Fruit fly (Drosophila melanogaster) whole organism, prepupa: ENCODE measurements around the gene CG5787.

Experiments used
- Blimp-1 ChIP-seq: fragments of 200-800 bp; sonication (Bioruptor generic); optimal IDR thresholded peaks from 3 replicates; lab custom pipeline; 2017; ENCODE audit warnings: missing biosample characterization, missing genetic modification characterization, mild to moderate bottlenecking, moderate library complexity, missing genetic modification reagents
- CG10631 ChIP-seq: fragments of 200-800 bp; sonication (Bioruptor generic); optimal IDR thresholded peaks from 2 replicates; lab custom pipeline; 2016; ENCODE audit warnings: missing biosample characterization, missing genetic modification characterization
- CG10669 ChIP-seq: fragments of 200-800 bp; sonication (Bioruptor generic); optimal IDR thresholded peaks from 3 replicates; lab custom pipeline; 2018; ENCODE audit warnings: missing biosample characterization, mild to moderate bottlenecking, missing genetic modification characterization, moderate library complexity
- CG11762 ChIP-seq: fragments of 200-800 bp; sonication (Bioruptor generic); optimal IDR thresholded peaks from 3 replicates; lab custom pipeline; 2016; ENCODE audit warnings: missing biosample characterization, missing genetic modification characterization; ENCODE audit not compliant: insufficient read depth
- CG15336 ChIP-seq: fragments of 200-800 bp; sonication (Bioruptor generic); IDR thresholded peaks from 2 replicates; pipeline ENCODE4 v1.3.6; 2022; ENCODE audit warnings: missing biosample characterization, missing genetic modification characterization
- CG1621 ChIP-seq: fragments of 200-800 bp; sonication (Bioruptor generic); optimal IDR thresholded peaks from 3 replicates; lab custom pipeline; 2018; ENCODE audit warnings: missing biosample characterization, mild to moderate bottlenecking, missing genetic modification characterization
- CG16779 ChIP-seq: fragments of 200-800 bp; sonication (Bioruptor generic); optimal IDR thresholded peaks from 3 replicates; lab custom pipeline; 2017; ENCODE audit warnings: missing biosample characterization, mild to moderate bottlenecking, missing genetic modification characterization
- CG3032 ChIP-seq: fragments of 200-800 bp; optimal IDR thresholded peaks from 2 replicates; lab custom pipeline; 2019; ENCODE audit warnings: missing biosample characterization, mild to moderate bottlenecking, missing genetic modification characterization, moderate library complexity
- CG32006 ChIP-seq: fragments of 200-800 bp; sonication (Bioruptor generic); optimal IDR thresholded peaks from 3 replicates; lab custom pipeline; 2017; ENCODE audit warnings: missing biosample characterization, mild to moderate bottlenecking, missing genetic modification characterization
- CG6163 ChIP-seq: fragments of 200-800 bp; sonication (Bioruptor generic); IDR thresholded peaks from 3 replicates; pipeline ENCODE4 v1.3.6; 2022; ENCODE audit warnings: missing biosample characterization, missing genetic modification characterization
- CG6276 ChIP-seq: fragments of 200-800 bp; sonication (Bioruptor generic); optimal IDR thresholded peaks from 2 replicates; lab custom pipeline; 2017; ENCODE audit warnings: missing biosample characterization, mild to moderate bottlenecking, missing genetic modification characterization
- CG6808 ChIP-seq: fragments of 200-800 bp; sonication (Bioruptor generic); optimal IDR thresholded peaks from 3 replicates; lab custom pipeline; 2017; ENCODE audit warnings: missing biosample characterization, missing genetic modification characterization, mild to moderate bottlenecking, moderate library complexity, missing genetic modification reagents
- CG7368 ChIP-seq: fragments of 200-800 bp; sonication (Bioruptor generic); optimal IDR thresholded peaks from 3 replicates; lab custom pipeline; 2016; ENCODE audit warnings: missing biosample characterization, missing genetic modification characterization
- CG8119 ChIP-seq: fragments of 200-800 bp; sonication (Bioruptor generic); IDR thresholded peaks from 3 replicates; pipeline ENCODE4 v1.3.6; 2022; ENCODE audit warnings: missing biosample characterization, missing genetic modification characterization
- CG9139 ChIP-seq: fragments of 200-800 bp; sonication (Bioruptor generic); optimal IDR thresholded peaks from 3 replicates; lab custom pipeline; 2017; ENCODE audit warnings: missing biosample characterization, mild to moderate bottlenecking, missing genetic modification characterization
- Eip75B ChIP-seq: fragments of 200-800 bp; sonication (Bioruptor generic); optimal IDR thresholded peaks from 3 replicates; lab custom pipeline; 2016; ENCODE audit warnings: missing biosample characterization, missing genetic modification characterization
- Eip78C ChIP-seq: fragments of 200-800 bp; sonication (Bioruptor generic); peaks from one replicate; lab custom pipeline; 2016; ENCODE audit warnings: missing biosample characterization, missing genetic modification characterization
- Eip93F ChIP-seq: fragments of 200-800 bp; sonication (Bioruptor generic); optimal IDR thresholded peaks from 2 replicates; lab custom pipeline; 2016; ENCODE audit warnings: missing biosample characterization, mild to moderate bottlenecking, missing genetic modification characterization
- Ets21C ChIP-seq: fragments of 200-800 bp; sonication (Bioruptor generic); optimal IDR thresholded peaks from 3 replicates; lab custom pipeline; 2016; ENCODE audit warnings: missing biosample characterization, missing genetic modification characterization
- Ets96B ChIP-seq: fragments of 200-800 bp; optimal IDR thresholded peaks from 2 replicates; lab custom pipeline; 2019; ENCODE audit warnings: missing biosample characterization, mild to moderate bottlenecking, missing genetic modification characterization, moderate library complexity
- Hr39 ChIP-seq: fragments of 200-800 bp; sonication (Bioruptor generic); optimal IDR thresholded peaks from 2 replicates; lab custom pipeline; 2016; ENCODE audit warnings: missing biosample characterization, missing genetic modification characterization
- Hr4 ChIP-seq: fragments of 200-800 bp; sonication (Bioruptor generic); optimal IDR thresholded peaks from 3 replicates; lab custom pipeline; 2016; ENCODE audit warnings: missing biosample characterization, missing genetic modification characterization
- Met ChIP-seq: fragments of 200-800 bp; sonication (Bioruptor generic); optimal IDR thresholded peaks from 3 replicates; lab custom pipeline; 2016; ENCODE audit warnings: missing biosample characterization, missing genetic modification characterization
- Sox14 ChIP-seq: fragments of 200-800 bp; sonication (Bioruptor generic); optimal IDR thresholded peaks from 3 replicates; lab custom pipeline; 2016; ENCODE audit warnings: missing biosample characterization, missing genetic modification characterization
- Sox15 ChIP-seq: fragments of 200-800 bp; sonication (Bioruptor generic); optimal IDR thresholded peaks from 3 replicates; lab custom pipeline; 2016; ENCODE audit warnings: missing biosample characterization, missing genetic modification characterization
- achi ChIP-seq: fragments of 200-800 bp; sonication (Bioruptor generic); optimal IDR thresholded peaks from 3 replicates; lab custom pipeline; 2016; ENCODE audit warnings: missing biosample characterization, missing genetic modification characterization
- acj6 ChIP-seq: fragments of 200-800 bp; sonication (Bioruptor generic); optimal IDR thresholded peaks from 3 replicates; lab custom pipeline; 2016; ENCODE audit warnings: missing biosample characterization, missing genetic modification characterization
- cyc ChIP-seq: fragments of 200-800 bp; sonication (Bioruptor generic); optimal IDR thresholded peaks from 3 replicates; lab custom pipeline; 2016; ENCODE audit warnings: missing biosample characterization, missing genetic modification characterization
- dac ChIP-seq: fragments of 200-800 bp; sonication (Bioruptor generic); optimal IDR thresholded peaks from 2 replicates; lab custom pipeline; 2017; ENCODE audit warnings: missing biosample characterization, mild to moderate bottlenecking, missing genetic modification characterization
- eg ChIP-seq: fragments of 200-800 bp; sonication (Bioruptor generic); IDR thresholded peaks from 3 replicates; pipeline ENCODE4 v1.3.6; 2022; ENCODE audit warnings: missing biosample characterization, missing genetic modification characterization
- esn ChIP-seq: fragments of 200-800 bp; sonication (Bioruptor generic); optimal IDR thresholded peaks from 2 replicates; lab custom pipeline; 2016; ENCODE audit warnings: missing biosample characterization, mild to moderate bottlenecking, missing genetic modification characterization, moderate library complexity
- fd59A ChIP-seq: fragments of 200-800 bp; sonication (Bioruptor generic); optimal IDR thresholded peaks from 2 replicates; lab custom pipeline; 2017; ENCODE audit warnings: missing biosample characterization, mild to moderate bottlenecking, missing genetic modification characterization, missing genetic modification reagents
- fkh ChIP-seq: fragments of 200-800 bp; sonication (Bioruptor generic); optimal IDR thresholded peaks from 3 replicates; lab custom pipeline; 2017; ENCODE audit warnings: missing biosample characterization, mild to moderate bottlenecking, missing genetic modification characterization, moderate library complexity
- lz ChIP-seq: fragments of 200-800 bp; sonication (Bioruptor generic); optimal IDR thresholded peaks from 3 replicates; lab custom pipeline; 2016; ENCODE audit warnings: missing biosample characterization, missing genetic modification characterization
- net ChIP-seq: fragments of 200-800 bp; sonication (Bioruptor generic); optimal IDR thresholded peaks from 3 replicates; lab custom pipeline; 2016; ENCODE audit warnings: missing biosample characterization, missing genetic modification characterization
- pdm3 ChIP-seq: fragments of 200-800 bp; sonication (Bioruptor generic); optimal IDR thresholded peaks from 3 replicates; lab custom pipeline; 2016; ENCODE audit warnings: missing biosample characterization, missing genetic modification characterization
- ss ChIP-seq, 2 experiments: fragments of 200-800 bp; sonication (Bioruptor generic); optimal IDR thresholded peaks; 2 replicates in 1 of 2; 3 replicates in 1 of 2; lab custom pipeline; 2017 to 2018; ENCODE audit warnings: mild to moderate bottlenecking in 2 of 2, missing biosample characterization in 2 of 2, missing genetic modification characterization in 2 of 2, moderate library complexity in 1 of 2
- svp ChIP-seq: fragments of 200-800 bp; sonication (Bioruptor generic); peaks from one replicate; lab custom pipeline; 2016; ENCODE audit warnings: missing biosample characterization, missing genetic modification characterization
- topi ChIP-seq: fragments of 200-800 bp; sonication (Bioruptor generic); optimal IDR thresholded peaks from 3 replicates; lab custom pipeline; 2016; ENCODE audit warnings: missing biosample characterization, missing genetic modification characterization
- vri ChIP-seq: fragments of 200-800 bp; sonication (Bioruptor generic); optimal IDR thresholded peaks from 3 replicates; lab custom pipeline; 2016; ENCODE audit warnings: missing biosample characterization, mild to moderate bottlenecking, missing genetic modification characterization

CG5787 gene

DNA sequence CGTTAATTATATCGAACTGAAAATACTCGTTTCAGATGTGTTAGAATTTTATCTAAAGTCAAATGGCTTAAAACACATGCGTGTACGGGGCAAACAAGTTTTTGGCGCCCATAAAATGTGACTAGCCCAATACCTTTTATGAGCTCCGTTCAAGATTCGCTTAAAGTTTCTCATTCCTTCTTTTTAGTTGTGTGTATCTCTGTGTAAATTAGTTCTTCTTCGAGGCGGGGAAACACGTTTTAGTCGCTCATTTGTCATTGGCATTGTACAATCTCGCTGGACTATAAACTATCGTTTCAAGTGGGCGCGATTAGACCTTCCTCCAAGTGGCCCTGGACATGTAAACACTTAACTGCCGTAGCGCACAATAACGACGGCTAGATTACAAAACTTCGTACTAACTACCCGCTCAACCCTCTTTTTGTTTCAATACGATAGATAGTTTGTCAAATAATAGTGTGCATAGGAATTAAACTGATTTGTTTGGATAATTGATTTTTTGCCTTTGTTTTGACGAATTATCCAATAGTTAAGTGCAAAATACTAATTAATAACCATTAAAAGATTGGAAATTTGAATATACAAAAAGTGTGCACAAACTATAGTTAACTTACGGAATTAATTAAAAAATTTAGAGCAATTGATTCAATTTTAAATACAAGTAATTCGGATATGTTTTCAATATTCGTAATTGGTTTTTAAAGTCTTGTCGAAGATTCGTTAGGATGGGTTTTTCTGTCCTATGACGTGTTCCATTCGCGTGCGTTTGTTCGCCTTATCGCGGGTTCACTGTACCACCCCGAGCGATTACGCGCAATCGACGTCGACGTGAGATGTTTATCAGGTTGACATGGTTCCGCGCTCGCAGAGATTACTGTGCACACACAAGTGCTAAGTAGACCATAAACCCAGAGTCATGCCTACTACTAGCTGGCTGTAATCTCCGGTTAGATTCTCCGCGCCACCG lies 8.0 kb upstream of the CG5787 start (continued):
- TF ChIP-seq CG32006 (peak; percentile 58), ss (GFP tag; optimal IDR thresholded peaks at IDR 0.05; lab: Kevin White, UChicago) (peak in 1 of 2 experiments; percentile 12), CG3032 (peak; percentile 40), vri (GFP tag; lab: Kevin White, UChicago) (peak; percentile 83), CG8119 (GFP tag; lab: Robert Waterston, UW) (no peak), CG1621 (tag; lab: Kevin White, UChicago) (no peak), CG6808 (GFP tag; lab: Kevin White, UChicago) (no peak), topi (GFP tag; lab: Kevin White, UChicago) (peak; percentile 48), CG7368 (peak; percentile 0), cyc (peak; percentile 48), achi (peak; percentile 22), fd59A (no peak), Blimp-1 (GFP tag; lab: Kevin White, UChicago) (no peak), fkh (peak; percentile 12), CG11762 (GFP tag; lab: Kevin White, UChicago) (peak; percentile 11), Ets96B (tag; lab: Kevin White, UChicago) (peak; percentile 54), CG10669 (peak; percentile 58), Eip93F (no peak), Hr39 (GFP tag; lab: Kevin White, UChicago) (no peak), Sox14 (GFP tag; lab: Kevin White, UChicago) (peak; percentile 26), esn (GFP tag; lab: Kevin White, UChicago) (peak; percentile 42), Ets21C (GFP tag; lab: Kevin White, UChicago) (no peak), net (GFP tag; lab: Kevin White, UChicago) (peak; percentile 29), pdm3 (GFP tag; lab: Kevin White, UChicago) (no peak), CG10631 (GFP tag; lab: Kevin White, UChicago) (no peak), CG6276 (peak; percentile 51), CG15336 (GFP tag; lab: Robert Waterston, UW) (peak; percentile 45; the same call in 1 of the 2 replicates), Sox15 (GFP tag; lab: Kevin White, UChicago) (no peak), CG6163 (GFP tag; lab: Robert Waterston, UW) (peak; percentile 67; the same call in 2 of the 3 replicates), dac (GFP tag; lab: Kevin White, UChicago) (no peak), CG9139 (GFP tag; lab: Kevin White, UChicago) (no peak), Hr4 (GFP tag; lab: Kevin White, UChicago) (peak; percentile 53)
- TF ChIP-seq, all 60 proteins: peak for 34

DNA sequence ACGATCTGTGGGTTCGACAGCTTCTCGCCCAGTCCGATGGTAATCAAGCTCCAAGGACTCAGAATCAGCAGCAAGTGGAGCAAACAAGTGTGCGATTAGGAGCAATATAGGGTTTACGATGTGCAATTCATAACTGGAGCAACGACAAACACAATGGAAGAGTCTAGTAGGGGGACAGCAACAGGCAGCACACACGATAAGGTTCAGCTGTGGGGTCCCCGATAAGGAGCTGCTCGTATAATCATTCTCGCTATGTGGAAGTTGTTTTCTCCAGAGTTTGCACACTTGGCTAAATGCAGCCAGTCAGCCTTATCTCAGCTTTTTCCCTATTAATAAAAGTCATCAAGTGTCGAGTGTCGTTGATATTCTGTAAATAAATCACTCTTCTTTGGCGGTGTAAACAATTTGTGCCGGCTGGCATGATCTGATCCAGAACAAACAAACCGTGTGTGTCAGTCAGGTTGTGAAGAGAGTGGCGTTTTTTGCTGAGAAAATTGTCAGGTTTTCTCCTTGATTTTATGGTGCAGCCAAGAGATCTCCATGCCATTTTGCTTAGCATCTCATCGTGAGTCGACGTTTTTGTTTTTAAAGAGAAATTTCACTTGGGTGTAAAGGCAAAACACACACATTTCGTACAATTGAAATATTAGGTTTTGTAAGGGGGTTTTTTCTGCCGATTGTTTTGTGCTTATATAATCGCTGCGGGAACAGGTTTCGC lies 7.1 kb upstream of the CG5787 start:
- TF ChIP-seq pdm3 (GFP tag; lab: Kevin White, UChicago) (no peak), topi (GFP tag; lab: Kevin White, UChicago) (no peak), Hr4 (GFP tag; lab: Kevin White, UChicago) (no peak), fkh (peak; percentile 50), eg (GFP tag; lab: Robert Waterston, UW) (0 out of 3 replicates have a peak, but pooled peaks have one; percentile 27), acj6 (no peak), CG6808 (GFP tag; lab: Kevin White, UChicago) (peak; percentile 18), Sox15 (GFP tag; lab: Kevin White, UChicago) (no peak), CG32006 (no peak), Ets96B (tag; lab: Kevin White, UChicago) (no peak), Met (GFP tag; lab: Kevin White, UChicago) (no peak), Sox14 (GFP tag; lab: Kevin White, UChicago) (peak; percentile 31), Eip75B (GFP tag; lab: Kevin White, UChicago) (no peak), Blimp-1 (GFP tag; lab: Kevin White, UChicago) (no peak), vri (GFP tag; lab: Kevin White, UChicago) (peak; percentile 82), Eip78C (GFP tag; lab: Kevin White, UChicago) (peak; percentile 72), CG16779 (tag; lab: Kevin White, UChicago) (peak; percentile 14), cyc (no peak), CG6163 (GFP tag; lab: Robert Waterston, UW) (0 out of 3 replicates have a peak, but pooled peaks have one; percentile 41), svp (GFP tag; lab: Kevin White, UChicago) (peak; percentile 95), lz (no peak)
